Fruit fly (Drosophila melanogaster): ENCODE results near the gene Arl8.

Arl8 gene

dm6 chr3R:8145764-8146163, 19.4 kb downstream of the Arl8 start:
- TF ChIP-seq pan (optimal IDR thresholded peaks at IDR 0.05) (no peak), Jra (GFP tag; optimal IDR thresholded peaks at IDR 0.05) (no peak), dmrt93B (GFP tag; optimal IDR thresholded peaks at IDR 0.05) (no peak), Rel (GFP tag; optimal IDR thresholded peaks at IDR 0.05) (no peak), Rel (tag; optimal IDR thresholded peaks at IDR 0.05) (no peak), CrebA (GFP tag; optimal IDR thresholded peaks at IDR 0.05; ENCODE audit: borderline replicate concordance) (no peak), h (GFP tag; optimal IDR thresholded peaks at IDR 0.05) (no peak), Myc (optimal IDR thresholded peaks at IDR 0.05) (no peak), tai (GFP tag; optimal IDR thresholded peaks at IDR 0.05) (no peak), usp (GFP tag; optimal IDR thresholded peaks at IDR 0.05) (no peak), dsf (GFP tag; optimal IDR thresholded peaks at IDR 0.05; ENCODE audit: borderline replicate concordance) (no peak), Vsx2 (GFP tag; optimal IDR thresholded peaks at IDR 0.05; ENCODE audit: partially characterized antibody) (no peak), Sp1 (GFP tag; optimal IDR thresholded peaks at IDR 0.05) (no peak), dl (GFP tag; optimal IDR thresholded peaks at IDR 0.05; ENCODE audit: insufficient read depth in 1 of 2, partially characterized antibody in 2 of 2) (no peak), rgr (GFP tag; optimal IDR thresholded peaks at IDR 0.05) (no peak), GATAd (GFP tag; optimal IDR thresholded peaks at IDR 0.05) (no peak)

dm6 chr3R:8146892-8147384, 20.5 kb downstream of the Arl8 start:
- TF ChIP-seq Dfd (GFP tag; optimal IDR thresholded peaks at IDR 0.05) = no peak
- no peak for TF ChIP-seq br (GFP tag; optimal IDR thresholded peaks at IDR 0.05)
- TF ChIP-seq dsf (GFP tag; optimal IDR thresholded peaks at IDR 0.05; ENCODE audit: borderline replicate concordance) = no peak
- no peak for TF ChIP-seq Hr83 (GFP tag; optimal IDR thresholded peaks at IDR 0.05; ENCODE audit: poor library complexity, severe bottlenecking)
- TF ChIP-seq psq (GFP tag; optimal IDR thresholded peaks at IDR 0.05) = no peak
- no peak for TF ChIP-seq Abd-B (GFP tag; optimal IDR thresholded peaks at IDR 0.05)
- TF ChIP-seq Rel (GFP tag; optimal IDR thresholded peaks at IDR 0.05) = no peak
- TF ChIP-seq Rel (tag; optimal IDR thresholded peaks at IDR 0.05) = no peak
- no peak for TF ChIP-seq tai (GFP tag; optimal IDR thresholded peaks at IDR 0.05)
- no peak for TF ChIP-seq OdsH (GFP tag; optimal IDR thresholded peaks at IDR 0.05)
- no peak for TF ChIP-seq h (GFP tag; optimal IDR thresholded peaks at IDR 0.05)
- no peak for TF ChIP-seq Sp1 (GFP tag; optimal IDR thresholded peaks at IDR 0.05)

- TF ChIP-seq jim (GFP tag; optimal IDR thresholded peaks at IDR 0.05) (no peak), N (GFP tag; optimal IDR thresholded peaks at IDR 0.05) (no peak), Dfd (GFP tag; optimal IDR thresholded peaks at IDR 0.05) (no peak), Jra (GFP tag; optimal IDR thresholded peaks at IDR 0.05) (no peak), br (GFP tag; optimal IDR thresholded peaks at IDR 0.05) (no peak), usp (GFP tag; optimal IDR thresholded peaks at IDR 0.05) (no peak), fru (GFP tag; optimal IDR thresholded peaks at IDR 0.05) (no peak), h (GFP tag; optimal IDR thresholded peaks at IDR 0.05) (no peak), Myc (optimal IDR thresholded peaks at IDR 0.05) (no peak), Hnf4 (GFP tag; optimal IDR thresholded peaks at IDR 0.05) (no peak), sv (GFP tag; optimal IDR thresholded peaks at IDR 0.05) (no peak), lola (GFP tag; optimal IDR thresholded peaks at IDR 0.05) (no peak), woc (GFP tag; optimal IDR thresholded peaks at IDR 0.05) (no peak), foxo (GFP tag; optimal IDR thresholded peaks at IDR 0.05) (no peak), Mio (GFP tag; optimal IDR thresholded peaks at IDR 0.05) (no peak), Abd-B (GFP tag; optimal IDR thresholded peaks at IDR 0.05) (no peak), dl (GFP tag; optimal IDR thresholded peaks at IDR 0.05; ENCODE audit: insufficient read depth in 1 of 2, partially characterized antibody in 2 of 2) (no peak), sage (GFP tag; optimal IDR thresholded peaks at IDR 0.05) (no peak), psq (GFP tag; optimal IDR thresholded peaks at IDR 0.05) (no peak), Dif (GFP tag; optimal IDR thresholded peaks at IDR 0.05; ENCODE audit: partially characterized antibody) (no peak)
Measured at dm6 chr3R:8149003-8149402, 22.6 kb downstream of the Arl8 start.

dm6 chr3R:8149995-8150394, 23.6 kb downstream of the Arl8 start:
- TF ChIP-seq Rel (GFP tag; optimal IDR thresholded peaks at IDR 0.05) (no peak), Rel (tag; optimal IDR thresholded peaks at IDR 0.05) (peak; percentile 71), tai (GFP tag; optimal IDR thresholded peaks at IDR 0.05) (no peak)

- TF ChIP-seq h (GFP tag; optimal IDR thresholded peaks at IDR 0.05) (no peak), Abd-B (GFP tag; optimal IDR thresholded peaks at IDR 0.05) (no peak), lola (GFP tag; optimal IDR thresholded peaks at IDR 0.05) (no peak), fru (GFP tag; optimal IDR thresholded peaks at IDR 0.05) (no peak), HLH106 (tag; optimal IDR thresholded peaks at IDR 0.05) (no peak), CrebA (GFP tag; optimal IDR thresholded peaks at IDR 0.05; ENCODE audit: borderline replicate concordance) (no peak)
Measured at dm6 chr3R:8151163-8151562, 24.8 kb downstream of the Arl8 start.

Measured in whole organism, wandering third instar larva.